Worm (Caenorhabditis elegans) whole organism, L1 larva: Measurements from ENCODE around the gene dpff-1.

Experiments used
- aly-2 ChIP-seq: fragments of 150-350 bp; optimal IDR thresholded peaks from 2 replicates; lab custom pipeline; 2014; ENCODE audit warnings: missing biosample characterization, missing genetic modification characterization
- ceh-63 ChIP-seq: fragments of 200-800 bp; sonication (Bioruptor generic); optimal IDR thresholded peaks from 2 replicates; lab custom pipeline; 2018; ENCODE audit warnings: mild to moderate bottlenecking, missing genetic modification characterization, missing compliant biosample characterization
- fos-1 ChIP-seq: fragments of 150-350 bp; optimal IDR thresholded peaks from 2 replicates; lab custom pipeline; 2014; ENCODE audit warnings: missing biosample characterization, missing genetic modification characterization
- hlh-4 ChIP-seq: sonication (generic microtip); optimal IDR thresholded peaks from 2 replicates; lab custom pipeline; 2016; ENCODE audit warnings: mild to moderate bottlenecking, missing genetic modification characterization, missing compliant biosample characterization
- lin-15B ChIP-seq: fragments of 150-350 bp; sonication (generic microtip); optimal IDR thresholded peaks from 3 replicates; lab custom pipeline; 2014; ENCODE audit warnings: missing biosample characterization, missing genetic modification characterization
- lin-39 ChIP-seq: fragments of 150-350 bp; optimal IDR thresholded peaks from 2 replicates; lab custom pipeline; 2014; ENCODE audit warnings: missing biosample characterization, missing genetic modification reagents, missing genetic modification characterization
- lsy-2 ChIP-seq, 2 experiments: fragments of 150-350 bp; optimal IDR thresholded peaks; 2 replicates each; lab custom pipeline; 2014; ENCODE audit warnings: missing biosample characterization in 2 of 2, missing genetic modification characterization in 2 of 2
- mdl-1 ChIP-seq, 2 experiments: fragments of 150-350 bp; optimal IDR thresholded peaks; 2 replicates each; lab custom pipeline; 2014 to 2017; ENCODE audit warnings: missing biosample characterization in 2 of 2, missing genetic modification characterization in 2 of 2, inconsistent platforms in 1 of 2
- nhr-237 ChIP-seq: fragments of 150-350 bp; optimal IDR thresholded peaks from 2 replicates; lab custom pipeline; 2014; ENCODE audit warnings: missing biosample characterization, missing genetic modification characterization
- nhr-28 ChIP-seq: fragments of 150-350 bp; optimal IDR thresholded peaks from 2 replicates; lab custom pipeline; 2014; ENCODE audit warnings: missing biosample characterization, missing genetic modification characterization
- sox-4 ChIP-seq: sonication (generic microtip); optimal IDR thresholded peaks from 2 replicates; lab custom pipeline; 2016; ENCODE audit warnings: missing genetic modification characterization, missing compliant biosample characterization
- sptf-1 ChIP-seq: fragments of 150-350 bp; optimal IDR thresholded peaks from 2 replicates; lab custom pipeline; 2014; ENCODE audit warnings: missing biosample characterization, missing genetic modification characterization
- unc-130 ChIP-seq: fragments of 150-350 bp; optimal IDR thresholded peaks from 2 replicates; lab custom pipeline; 2017; ENCODE audit warnings: missing biosample characterization, missing genetic modification characterization, inconsistent platforms
- zag-1 ChIP-seq: fragments of 150-350 bp; optimal IDR thresholded peaks from 2 replicates; lab custom pipeline; 2014; ENCODE audit warnings: missing biosample characterization, missing genetic modification characterization

ce11 chrIII:5855637-5856179 is 50.4 kb downstream of the dpff-1 start, which contains the start of the genes cct-6 and alh-9:
- TF ChIP-seq nhr-237 (tag; lab: Kevin White, UChicago) (peak; percentile 63), nhr-28 (tag; lab: Kevin White, UChicago) (no peak), sox-4 (no peak), aly-2 (tag; lab: Kevin White, UChicago) (peak; percentile 15), hlh-4 (no peak), lsy-2 (tag; optimal IDR thresholded peaks at IDR 0.05; lab: Kevin White, UChicago) (peak; percentile 86 to 95), lin-15B (tag; lab: Kevin White, UChicago) (peak; percentile 73), sptf-1 (tag; lab: Kevin White, UChicago) (no peak), mdl-1 (tag; optimal IDR thresholded peaks at IDR 0.05; lab: Kevin White, UChicago) (peak in 1 of 2 experiments; percentile 83), unc-130 (tag; lab: Kevin White, UChicago) (peak; percentile 88), fos-1 (tag; lab: Kevin White, UChicago) (peak; percentile 62), lin-39 (tag; lab: Kevin White, UChicago) (peak; percentile 33), ceh-63 (GFP tag; lab: Kevin White, UChicago) (no peak), zag-1 (tag; lab: Kevin White, UChicago) (no peak)
